Worm (Caenorhabditis elegans) whole organism, late embryonic: ENCODE results near the gene ppt-1.

Experiments used
- C38D4.7 ChIP-seq: fragments of 200-800 bp; sonication (Bioruptor generic); optimal IDR thresholded peaks from 2 replicates; lab custom pipeline; 2018; ENCODE audit warnings: mild to moderate bottlenecking, missing genetic modification characterization, moderate library complexity, missing compliant biosample characterization
- F13H6.1 ChIP-seq: sonication (generic microtip); optimal IDR thresholded peaks from 2 replicates; lab custom pipeline; 2016; ENCODE audit warnings: missing genetic modification characterization, missing compliant biosample characterization
- K09A11.1 ChIP-seq: sonication (generic microtip); optimal IDR thresholded peaks from 2 replicates; lab custom pipeline; 2017; ENCODE audit warnings: antibody characterized with exemption, mild to moderate bottlenecking, missing genetic modification characterization, missing compliant biosample characterization; ENCODE audit not compliant: insufficient read depth
- T23F11.4 ChIP-seq: fragments of 200-800 bp; sonication (Bioruptor generic); optimal IDR thresholded peaks from 2 replicates; lab custom pipeline; 2018; ENCODE audit warnings: mild to moderate bottlenecking, missing genetic modification characterization, missing compliant biosample characterization
- Y22D7AL.16 ChIP-seq: sonication (generic microtip); optimal IDR thresholded peaks from 2 replicates; lab custom pipeline; 2016; ENCODE audit warnings: missing genetic modification characterization, missing compliant biosample characterization
- ama-1 ChIP-seq: fragments of 150-350 bp; optimal IDR thresholded peaks from 2 replicates; lab custom pipeline; 2014
- ceh-18 ChIP-seq: sonication (generic microtip); optimal IDR thresholded peaks from 2 replicates; lab custom pipeline; 2016; ENCODE audit warnings: missing genetic modification characterization, missing compliant biosample characterization
- ceh-19 ChIP-seq: fragments of 200-800 bp; sonication (Bioruptor generic); optimal IDR thresholded peaks from 2 replicates; lab custom pipeline; 2018; ENCODE audit warnings: mild to moderate bottlenecking, missing genetic modification characterization, missing compliant biosample characterization
- ceh-22 ChIP-seq: sonication (generic microtip); optimal IDR thresholded peaks from 2 replicates; lab custom pipeline; 2017; ENCODE audit warnings: missing biosample characterization, missing genetic modification characterization
- ceh-24 ChIP-seq: sonication (generic microtip); optimal IDR thresholded peaks from 2 replicates; lab custom pipeline; 2016; ENCODE audit warnings: mild to moderate bottlenecking, missing genetic modification characterization, missing compliant biosample characterization
- ceh-30 ChIP-seq: fragments of 150-350 bp; optimal IDR thresholded peaks from 2 replicates; lab custom pipeline; 2014; ENCODE audit warnings: missing biosample characterization, missing genetic modification characterization
- ceh-31 ChIP-seq: sonication (generic microtip); optimal IDR thresholded peaks from 2 replicates; lab custom pipeline; 2016; ENCODE audit warnings: missing genetic modification characterization, missing compliant biosample characterization
- ceh-6 ChIP-seq: fragments of 200-800 bp; sonication (Bioruptor generic); optimal IDR thresholded peaks from 2 replicates; lab custom pipeline; 2018; ENCODE audit warnings: mild to moderate bottlenecking, missing genetic modification characterization, missing compliant biosample characterization
- ceh-9 ChIP-seq: sonication (generic microtip); optimal IDR thresholded peaks from 2 replicates; lab custom pipeline; 2016; ENCODE audit warnings: mild to moderate bottlenecking, missing genetic modification characterization, inconsistent platforms, missing compliant biosample characterization
- dmd-4 ChIP-seq: sonication (generic microtip); optimal IDR thresholded peaks from 2 replicates; lab custom pipeline; 2016; ENCODE audit warnings: borderline replicate concordance, missing genetic modification characterization, missing compliant biosample characterization
- dve-1 ChIP-seq: sonication (generic microtip); optimal IDR thresholded peaks from 2 replicates; lab custom pipeline; 2017; ENCODE audit warnings: antibody characterized with exemption, mild to moderate bottlenecking, missing genetic modification characterization, missing compliant biosample characterization
- elt-2 ChIP-seq: sonication (generic microtip); optimal IDR thresholded peaks from 2 replicates; lab custom pipeline; 2016; ENCODE audit warnings: missing genetic modification reagents, missing genetic modification characterization, missing compliant biosample characterization
- elt-4 ChIP-seq: sonication (generic microtip); optimal IDR thresholded peaks from 2 replicates; lab custom pipeline; 2016; ENCODE audit warnings: missing genetic modification characterization, missing compliant biosample characterization
- ets-4 ChIP-seq: sonication (generic microtip); optimal IDR thresholded peaks from 2 replicates; lab custom pipeline; 2016; ENCODE audit warnings: missing genetic modification characterization, missing compliant biosample characterization
- eyg-1 ChIP-seq: sonication (generic microtip); optimal IDR thresholded peaks from 2 replicates; lab custom pipeline; 2016; ENCODE audit warnings: missing genotype, missing genetic modification characterization, missing compliant biosample characterization
- fax-1 ChIP-seq: sonication (generic microtip); optimal IDR thresholded peaks from 2 replicates; lab custom pipeline; 2016; ENCODE audit warnings: missing genotype, missing genetic modification characterization, missing compliant biosample characterization
- fkh-6 ChIP-seq: sonication (generic microtip); optimal IDR thresholded peaks from 2 replicates; lab custom pipeline; 2016; ENCODE audit warnings: missing genetic modification characterization, missing compliant biosample characterization
- hlh-13 ChIP-seq: fragments of 200-800 bp; sonication (Bioruptor generic); optimal IDR thresholded peaks from 2 replicates; lab custom pipeline; 2018; ENCODE audit warnings: mild to moderate bottlenecking, missing genetic modification characterization, missing compliant biosample characterization
- hlh-30 ChIP-seq: sonication (generic microtip); optimal IDR thresholded peaks from 2 replicates; lab custom pipeline; 2017; ENCODE audit warnings: antibody characterized with exemption, missing genetic modification characterization, missing compliant biosample characterization; ENCODE audit not compliant: insufficient read depth
- lim-6 ChIP-seq: sonication (generic microtip); optimal IDR thresholded peaks from 2 replicates; lab custom pipeline; 2016; ENCODE audit warnings: missing genetic modification characterization, missing compliant biosample characterization
- mec-3 ChIP-seq: sonication (generic microtip); optimal IDR thresholded peaks from 2 replicates; lab custom pipeline; 2016; ENCODE audit warnings: borderline replicate concordance, missing genetic modification characterization, missing compliant biosample characterization
- nfya-1 ChIP-seq: sonication (generic microtip); optimal IDR thresholded peaks from 2 replicates; lab custom pipeline; 2017; ENCODE audit warnings: missing genetic modification characterization, mild to moderate bottlenecking, missing compliant biosample characterization, antibody characterized with exemption, moderate library complexity
- nhr-232 ChIP-seq: sonication (generic microtip); optimal IDR thresholded peaks from 2 replicates; lab custom pipeline; 2016; ENCODE audit warnings: missing genetic modification characterization, missing compliant biosample characterization
- pat-9 ChIP-seq: fragments of 200-800 bp; sonication (Bioruptor generic); optimal IDR thresholded peaks from 2 replicates; lab custom pipeline; 2018; ENCODE audit warnings: mild to moderate bottlenecking, missing genetic modification characterization, moderate library complexity, missing compliant biosample characterization
- pha-4 ChIP-seq: fragments of 150-350 bp; optimal IDR thresholded peaks from 2 replicates; lab custom pipeline; 2018; ENCODE audit warnings: missing biosample characterization, missing genetic modification reagents, missing genetic modification characterization
- rnt-1 ChIP-seq: sonication (generic microtip); optimal IDR thresholded peaks from 2 replicates; lab custom pipeline; 2016; ENCODE audit warnings: missing genetic modification characterization, missing compliant biosample characterization
- sox-2 ChIP-seq: fragments of 200-800 bp; sonication (Bioruptor generic); IDR thresholded peaks from 2 replicates; pipeline ENCODE4 v1.3.6; 2022; ENCODE audit warnings: missing genetic modification reagents, missing genetic modification characterization, missing compliant biosample characterization
- syd-9 ChIP-seq: sonication (generic microtip); optimal IDR thresholded peaks from 2 replicates; lab custom pipeline; 2016; ENCODE audit warnings: mild to moderate bottlenecking, missing genetic modification characterization, moderate library complexity, missing compliant biosample characterization
- tbx-7 ChIP-seq: sonication (generic microtip); optimal IDR thresholded peaks from 2 replicates; lab custom pipeline; 2016; ENCODE audit warnings: missing genotype, missing genetic modification characterization, missing compliant biosample characterization
- ttx-3 ChIP-seq: sonication (generic microtip); optimal IDR thresholded peaks from 2 replicates; lab custom pipeline; 2016; ENCODE audit warnings: missing genetic modification reagents, missing genetic modification characterization, missing compliant biosample characterization
- unc-3 ChIP-seq, 2 experiments: fragments of 200-800 bp in 1 of 2; sonication (Bioruptor generic) in 1 of 2; sonication (generic microtip) in 1 of 2; conservative IDR thresholded peaks in 1 of 2; optimal IDR thresholded peaks in 1 of 2; 2 replicates each; pipeline versions ENCODE4 v1.3.6 to Lab custom; 2016 to 2022; ENCODE audit warnings: missing compliant biosample characterization in 2 of 2, missing genetic modification characterization in 2 of 2, missing genetic modification reagents in 1 of 2
- unc-42 ChIP-seq: sonication (generic microtip); optimal IDR thresholded peaks from 2 replicates; lab custom pipeline; 2016; ENCODE audit warnings: missing genotype, missing genetic modification characterization, missing compliant biosample characterization
- zip-5 ChIP-seq: sonication (generic microtip); optimal IDR thresholded peaks from 2 replicates; lab custom pipeline; 2016; ENCODE audit warnings: missing genetic modification characterization, missing compliant biosample characterization

ppt-1 gene

ce11 chrV:6626244-6626643 lies at the start of gene ppt-1:
ppt-1 (minus strand) TSS chrV:6626344.
- TF ChIP-seq elt-2 (tag; lab: Kevin White, UChicago) (peak; percentile 33), C38D4.7 (GFP tag; lab: Kevin White, UChicago) (no peak), nfya-1 (tag; lab: Kevin White, UChicago) (no peak), dmd-4 (tag; lab: Kevin White, UChicago) (no peak), ttx-3 (tag; lab: Kevin White, UChicago) (no peak), ceh-19 (GFP tag; lab: Kevin White, UChicago) (no peak)

- TF ChIP-seq ceh-18 (tag; lab: Kevin White, UChicago) (no peak), zip-5 (tag; lab: Kevin White, UChicago) (no peak), fkh-6 (tag; lab: Kevin White, UChicago) (no peak), F13H6.1 (no peak), tbx-7 (tag; lab: Kevin White, UChicago) (no peak), ceh-22 (tag; lab: Kevin White, UChicago) (no peak), Y22D7AL.16 (tag; lab: Kevin White, UChicago) (no peak), syd-9 (no peak), lim-6 (no peak), pat-9 (no peak), unc-42 (tag; lab: Kevin White, UChicago) (no peak), mec-3 (no peak), dve-1 (tag; lab: Kevin White, UChicago) (no peak), nhr-232 (tag; lab: Kevin White, UChicago) (no peak), ceh-9 (tag; lab: Kevin White, UChicago) (no peak)
Measured at ce11 chrV:6673967-6674366, 47.8 kb upstream of the ppt-1 start, which contains the start of gene cest-31. cest-31 (plus strand) TSS chrV:6674267.

ce11 chrV:6669520-6669919 lies 43.4 kb upstream of the ppt-1 start, which contains the start of gene cest-28:
cest-28 (plus strand) TSS chrV:6669820.
- TF ChIP-seq ceh-24 (tag; lab: Kevin White, UChicago) (no peak), K09A11.1 (tag; lab: Kevin White, UChicago) (no peak), unc-3 (GFP tag; conservative IDR thresholded peaks at IDR 0.05; lab: Robert Waterston, UW) (no peak), unc-3 (tag; optimal IDR thresholded peaks at IDR 0.05; lab: Kevin White, UChicago) (no peak), fax-1 (tag; lab: Kevin White, UChicago) (no peak), ceh-19 (GFP tag; lab: Kevin White, UChicago) (no peak), rnt-1 (tag; lab: Kevin White, UChicago) (no peak), hlh-30 (tag; lab: Kevin White, UChicago) (no peak), ceh-6 (no peak), hlh-13 (GFP tag; lab: Kevin White, UChicago) (no peak), pha-4 (tag; lab: Kevin White, UChicago) (no peak), elt-4 (tag; lab: Kevin White, UChicago) (no peak), unc-42 (tag; lab: Kevin White, UChicago) (no peak), tbx-7 (tag; lab: Kevin White, UChicago) (no peak), syd-9 (no peak)

ce11 chrV:6668741-6669140 lies 42.6 kb upstream of the ppt-1 start, which contains the start of gene str-180:
str-180 (minus strand) TSS chrV:6668841.
- TF ChIP-seq pat-9: no peak
- no peak for TF ChIP-seq zip-5 (tag; lab: Kevin White, UChicago)
- TF ChIP-seq ets-4 (tag; lab: Kevin White, UChicago): no peak
- TF ChIP-seq ceh-19 (GFP tag; lab: Kevin White, UChicago): no peak
- no peak for TF ChIP-seq ceh-30 (tag; lab: Kevin White, UChicago)
- TF ChIP-seq T23F11.4 (GFP tag; lab: Kevin White, UChicago): no peak
- TF ChIP-seq lim-6: no peak
- TF ChIP-seq ceh-31 (tag; lab: Kevin White, UChicago): no peak
- no peak for TF ChIP-seq rnt-1 (tag; lab: Kevin White, UChicago)
- no peak for TF ChIP-seq sox-2 (GFP tag; lab: Robert Waterston, UW)
- no peak for TF ChIP-seq unc-3 (GFP tag; conservative IDR thresholded peaks at IDR 0.05; lab: Robert Waterston, UW)
- TF ChIP-seq unc-3 (tag; optimal IDR thresholded peaks at IDR 0.05; lab: Kevin White, UChicago): no peak
- TF ChIP-seq ama-1: no peak
- TF ChIP-seq eyg-1: no peak
- no peak for TF ChIP-seq dmd-4 (tag; lab: Kevin White, UChicago)
